Worm (Caenorhabditis elegans) whole organism, L3 larva: ENCODE results near the gene aqp-11.
A peak's percentile ranks its signal among the peaks of the same experiment; 100 is the strongest.

Source experiments
- R02D3.7 ChIP-seq: fragments of 150-350 bp; optimal IDR thresholded peaks from 2 replicates; lab custom pipeline; 2014; ENCODE audit warnings: missing biosample characterization, missing genetic modification characterization
- ZK546.5 ChIP-seq: sonication (generic microtip); optimal IDR thresholded peaks from 2 replicates; lab custom pipeline; 2017; ENCODE audit warnings: missing biosample characterization, missing genetic modification characterization
- aly-2 ChIP-seq: fragments of 150-350 bp; optimal IDR thresholded peaks from 2 replicates; lab custom pipeline; 2014; ENCODE audit warnings: missing biosample characterization, missing genetic modification characterization
- ama-1 ChIP-seq: fragments of 150-350 bp; optimal IDR thresholded peaks from 2 replicates; lab custom pipeline; 2018
- ceh-16 ChIP-seq: sonication (generic microtip); optimal IDR thresholded peaks from 2 replicates; lab custom pipeline; 2017; ENCODE audit warnings: missing biosample characterization, missing genetic modification characterization
- ceh-28 ChIP-seq: fragments of 150-350 bp; optimal IDR thresholded peaks from 2 replicates; lab custom pipeline; 2014; ENCODE audit warnings: missing biosample characterization, missing genetic modification reagents, missing genetic modification characterization
- ceh-82 ChIP-seq: fragments of 150-350 bp; optimal IDR thresholded peaks from 2 replicates; lab custom pipeline; 2014; ENCODE audit warnings: missing biosample characterization, missing genetic modification characterization
- ceh-9 ChIP-seq: sonication (generic microtip); optimal IDR thresholded peaks from 2 replicates; lab custom pipeline; 2018; ENCODE audit warnings: missing biosample characterization, missing genetic modification characterization
- daf-12 ChIP-seq: fragments of 150-350 bp; optimal IDR thresholded peaks from 2 replicates; lab custom pipeline; 2014; ENCODE audit warnings: missing biosample characterization, missing genetic modification reagents, missing genetic modification characterization
- egl-27 ChIP-seq: sonication (generic microtip); optimal IDR thresholded peaks from 4 replicates; lab custom pipeline; 2017; ENCODE audit warnings: missing biosample characterization, missing genetic modification reagents, missing genetic modification characterization
- elt-1 ChIP-seq: fragments of 150-350 bp; optimal IDR thresholded peaks from 2 replicates; lab custom pipeline; 2014; ENCODE audit warnings: missing biosample characterization, missing genetic modification characterization
- elt-2 ChIP-seq: sonication (generic microtip); optimal IDR thresholded peaks from 2 replicates; lab custom pipeline; 2016; ENCODE audit warnings: missing genetic modification reagents, mild to moderate bottlenecking, missing genetic modification characterization, missing compliant biosample characterization
- elt-3 ChIP-seq, 3 experiments: fragments of 150-350 bp in 1 of 3; sonication (generic microtip) in 2 of 3; optimal IDR thresholded peaks; 2 replicates in 2 of 3; 4 replicates in 1 of 3; lab custom pipeline; 2014 to 2017; ENCODE audit warnings: missing biosample characterization in 3 of 3, missing genetic modification characterization in 3 of 3
- fkh-2 ChIP-seq: fragments of 150-350 bp; optimal IDR thresholded peaks from 2 replicates; lab custom pipeline; 2014; ENCODE audit warnings: missing biosample characterization, missing genetic modification reagents, missing genetic modification characterization
- fos-1 ChIP-seq: fragments of 150-350 bp; optimal IDR thresholded peaks from 2 replicates; lab custom pipeline; 2014; ENCODE audit warnings: missing biosample characterization, missing genetic modification characterization
- hmg-11 ChIP-seq: sonication (generic microtip); optimal IDR thresholded peaks from 2 replicates; lab custom pipeline; 2016; ENCODE audit warnings: missing genetic modification characterization, missing compliant biosample characterization
- lin-39 ChIP-seq: fragments of 150-350 bp; optimal IDR thresholded peaks from 2 replicates; lab custom pipeline; 2018; ENCODE audit warnings: missing biosample characterization, missing genetic modification reagents, missing genetic modification characterization
- lsy-12 ChIP-seq: sonication (generic microtip); optimal IDR thresholded peaks from 2 replicates; lab custom pipeline; 2016; ENCODE audit warnings: mild to moderate bottlenecking, missing genetic modification characterization, missing compliant biosample characterization
- mdl-1 ChIP-seq: fragments of 150-350 bp; optimal IDR thresholded peaks from 2 replicates; lab custom pipeline; 2014; ENCODE audit warnings: missing biosample characterization, missing genetic modification characterization
- mml-1 ChIP-seq: fragments of 150-350 bp; sonication (generic microtip); optimal IDR thresholded peaks from 3 replicates; lab custom pipeline; 2014; ENCODE audit warnings: missing biosample characterization, missing genetic modification characterization
- nhr-12 ChIP-seq: fragments of 150-350 bp; optimal IDR thresholded peaks from 2 replicates; lab custom pipeline; 2014; ENCODE audit warnings: missing biosample characterization, missing genetic modification characterization
- nhr-23 ChIP-seq: fragments of 150-350 bp; optimal IDR thresholded peaks from 2 replicates; lab custom pipeline; 2014; ENCODE audit warnings: missing biosample characterization, missing genetic modification reagents, missing genetic modification characterization
- nhr-237 ChIP-seq: fragments of 150-350 bp; optimal IDR thresholded peaks from 2 replicates; lab custom pipeline; 2014; ENCODE audit warnings: missing biosample characterization, missing genetic modification characterization
- nhr-25 ChIP-seq: sonication (generic microtip); optimal IDR thresholded peaks from 2 replicates; lab custom pipeline; 2017; ENCODE audit warnings: missing biosample characterization, missing genetic modification characterization
- nhr-28 ChIP-seq: fragments of 150-350 bp; optimal IDR thresholded peaks from 2 replicates; lab custom pipeline; 2014; ENCODE audit warnings: missing biosample characterization, missing genetic modification characterization
- nhr-43 ChIP-seq: sonication (generic microtip); optimal IDR thresholded peaks from 2 replicates; lab custom pipeline; 2016; ENCODE audit warnings: mild to moderate bottlenecking, missing genetic modification characterization, missing compliant biosample characterization; ENCODE audit not compliant: poor library complexity, severe bottlenecking
- nhr-67 ChIP-seq: fragments of 150-350 bp; optimal IDR thresholded peaks from 2 replicates; lab custom pipeline; 2014; ENCODE audit warnings: missing biosample characterization, missing genetic modification characterization
- nhr-76 ChIP-seq: fragments of 150-350 bp; sonication (generic microtip); optimal IDR thresholded peaks from 5 replicates; lab custom pipeline; 2014; ENCODE audit warnings: missing biosample characterization, missing genetic modification characterization
- nhr-77 ChIP-seq: fragments of 150-350 bp; optimal IDR thresholded peaks from 2 replicates; lab custom pipeline; 2014; ENCODE audit warnings: missing biosample characterization, missing genetic modification characterization
- pha-4 ChIP-seq: fragments of 150-350 bp; optimal IDR thresholded peaks from 2 replicates; lab custom pipeline; 2014; ENCODE audit warnings: missing biosample characterization, missing genetic modification reagents, missing genetic modification characterization
- pqm-1 ChIP-seq: fragments of 150-350 bp; optimal IDR thresholded peaks from 2 replicates; lab custom pipeline; 2017; ENCODE audit warnings: missing biosample characterization, missing genetic modification characterization, inconsistent platforms
- sea-2 ChIP-seq: fragments of 150-350 bp; sonication (generic microtip); optimal IDR thresholded peaks from 4 replicates; lab custom pipeline; 2014; ENCODE audit warnings: missing biosample characterization, missing genetic modification reagents, missing genetic modification characterization
- skn-1 ChIP-seq: fragments of 150-350 bp; optimal IDR thresholded peaks from 2 replicates; lab custom pipeline; 2014; ENCODE audit warnings: missing biosample characterization, missing genetic modification characterization
- unc-62 ChIP-seq: fragments of 150-350 bp; sonication (generic microtip); optimal IDR thresholded peaks from 4 replicates; lab custom pipeline; 2014; ENCODE audit warnings: missing biosample characterization, missing genetic modification reagents, missing genetic modification characterization
- zag-1 ChIP-seq: fragments of 150-350 bp; optimal IDR thresholded peaks from 2 replicates; lab custom pipeline; 2014; ENCODE audit warnings: missing biosample characterization, missing genetic modification characterization
- ztf-4 ChIP-seq: fragments of 150-350 bp; optimal IDR thresholded peaks from 2 replicates; lab custom pipeline; 2014; ENCODE audit warnings: missing biosample characterization, missing genetic modification characterization

The aqp-11 gene

ce11 chrIII:13652708-13653107 lies 20.4 kb upstream of the aqp-11 start:
- TF ChIP-seq ceh-16, result no peak
- TF ChIP-seq nhr-12 (tag; lab: Kevin White, UChicago), result no peak
- TF ChIP-seq ceh-9 (tag; lab: Kevin White, UChicago), result no peak
- no peak for TF ChIP-seq nhr-77 (tag; lab: Kevin White, UChicago)
- no peak for TF ChIP-seq nhr-237
- TF ChIP-seq ama-1 (lab: Kevin White, UChicago), result no peak

- TF ChIP-seq lsy-12 (tag; lab: Kevin White, UChicago), result no peak
- no peak for TF ChIP-seq ZK546.5
- TF ChIP-seq ceh-9 (tag; lab: Kevin White, UChicago), result no peak
Measured at ce11 chrIII:13654950-13655349, 18.1 kb upstream of the aqp-11 start.

- TF ChIP-seq nhr-67 (tag; lab: Kevin White, UChicago) (no peak), pha-4 (no peak), nhr-237 (no peak), nhr-76 (tag; lab: Kevin White, UChicago) (no peak), pqm-1 (no peak), ceh-28 (tag; lab: Kevin White, UChicago) (no peak), ceh-82 (no peak), fkh-2 (tag; lab: Kevin White, UChicago) (no peak), zag-1 (tag; lab: Kevin White, UChicago) (no peak), hmg-11 (no peak), elt-2 (tag; lab: Kevin White, UChicago) (no peak), unc-62 (no peak), ztf-4 (tag; lab: Kevin White, UChicago) (no peak), ceh-9 (tag; lab: Kevin White, UChicago) (no peak), R02D3.7 (tag; lab: Kevin White, UChicago) (no peak)
- TF ChIP-seq, all 47 proteins: peak for 0
Measured at ce11 chrIII:13656680-13657079, 16.4 kb upstream of the aqp-11 start.

ce11 chrIII:13657975-13658374 lies 15.1 kb upstream of the aqp-11 start:
- no peak for TF ChIP-seq sea-2
- TF ChIP-seq egl-27 (tag; lab: Kevin White, UChicago), result no peak
- TF ChIP-seq nhr-28 (tag; lab: Kevin White, UChicago), result no peak
- TF ChIP-seq mdl-1 (tag; lab: Kevin White, UChicago), result no peak
- no peak for TF ChIP-seq R02D3.7 (tag; lab: Kevin White, UChicago)
- peak; percentile 37 for TF ChIP-seq elt-2 (tag; lab: Kevin White, UChicago)
- peak; percentile 80 for TF ChIP-seq pha-4
- TF ChIP-seq hmg-11, result peak; percentile 16

- no peak for TF ChIP-seq fos-1 (tag; lab: Kevin White, UChicago)
- no peak for TF ChIP-seq aly-2 (tag; lab: Kevin White, UChicago)
- no peak for TF ChIP-seq unc-62
- TF ChIP-seq fkh-2 (tag; lab: Kevin White, UChicago), result no peak
- TF ChIP-seq nhr-237, result no peak
- TF ChIP-seq skn-1 (tag; lab: Kevin White, UChicago), result no peak
- no peak for TF ChIP-seq daf-12
- TF ChIP-seq hmg-11, result no peak
- TF ChIP-seq R02D3.7 (tag; lab: Kevin White, UChicago), result no peak
- peak; percentile 45 for TF ChIP-seq nhr-23 (tag; lab: Kevin White, UChicago)
- TF ChIP-seq nhr-77 (tag; lab: Kevin White, UChicago), result no peak
- TF ChIP-seq lin-39 (tag; lab: Kevin White, UChicago), result no peak
- no peak for TF ChIP-seq nhr-43 (tag; lab: Kevin White, UChicago)
- no peak for TF ChIP-seq ama-1 (lab: Kevin White, UChicago)
- TF ChIP-seq ztf-4 (tag; lab: Kevin White, UChicago), result no peak
- peak; percentile 40 for TF ChIP-seq nhr-25 (tag; lab: Kevin White, UChicago)
- no peak for TF ChIP-seq elt-3 (tag; optimal IDR thresholded peaks at IDR 0.05; lab: Kevin White, UChicago)
- no peak for TF ChIP-seq mml-1 (tag; lab: Kevin White, UChicago)
- no peak for TF ChIP-seq mdl-1 (tag; lab: Kevin White, UChicago)
- peak; percentile 69 for TF ChIP-seq elt-1
Measured at ce11 chrIII:13659028-13659427, 14.1 kb upstream of the aqp-11 start.
